Worm (Caenorhabditis elegans) whole organism, mixed stage, embryonic: ENCODE results near the gene str-175.

Source experiments
- blmp-1 ChIP-seq: fragments of 150-350 bp; optimal IDR thresholded peaks from 2 replicates; lab custom pipeline; 2014; ENCODE audit warnings: missing biosample characterization, missing genetic modification characterization
- elt-3 ChIP-seq: fragments of 150-350 bp; optimal IDR thresholded peaks from 2 replicates; lab custom pipeline; 2014; ENCODE audit warnings: missing biosample characterization, missing genetic modification characterization
- nhr-12 ChIP-seq: fragments of 150-350 bp; optimal IDR thresholded peaks from 2 replicates; lab custom pipeline; 2014; ENCODE audit warnings: missing biosample characterization, missing genetic modification characterization
- nhr-237 ChIP-seq: fragments of 150-350 bp; optimal IDR thresholded peaks from 2 replicates; lab custom pipeline; 2014; ENCODE audit warnings: missing biosample characterization, missing genetic modification characterization
- nhr-28 ChIP-seq: fragments of 150-350 bp; optimal IDR thresholded peaks from 2 replicates; lab custom pipeline; 2014; ENCODE audit warnings: missing biosample characterization, missing genetic modification characterization
- nhr-76 ChIP-seq: sonication (generic microtip); optimal IDR thresholded peaks from 2 replicates; lab custom pipeline; 2017; ENCODE audit warnings: missing biosample characterization, missing genetic modification characterization
- pha-4 ChIP-seq: fragments of 150-350 bp; optimal IDR thresholded peaks from 2 replicates; lab custom pipeline; 2018; ENCODE audit warnings: missing biosample characterization, missing genetic modification reagents, missing genetic modification characterization
- sptf-1 ChIP-seq: sonication (generic microtip); optimal IDR thresholded peaks from 2 replicates; lab custom pipeline; 2017; ENCODE audit warnings: mild to moderate bottlenecking, missing genetic modification characterization, moderate library complexity, missing compliant biosample characterization
- unc-62 ChIP-seq: fragments of 150-350 bp; optimal IDR thresholded peaks from 2 replicates; lab custom pipeline; 2014; ENCODE audit warnings: missing biosample characterization, missing genetic modification reagents, missing genetic modification characterization
- ztf-11 ChIP-seq: fragments of 150-350 bp; optimal IDR thresholded peaks from 2 replicates; lab custom pipeline; 2014; ENCODE audit warnings: missing biosample characterization, missing genetic modification characterization

ce11 chrIV:4864524-4864923 lies 5.9 kb downstream of the str-175 start:
- TF ChIP-seq nhr-76 (tag; lab: Kevin White, UChicago) (no peak), unc-62 (GFP tag; lab: Kevin White, UChicago) (no peak), sptf-1 (no peak), nhr-237 (no peak), nhr-12 (no peak), elt-3 (no peak), nhr-28 (tag; lab: Kevin White, UChicago) (no peak), ztf-11 (tag; lab: Kevin White, UChicago) (no peak), blmp-1 (tag; lab: Kevin White, UChicago) (no peak), pha-4 (tag; lab: Kevin White, UChicago) (no peak)
